Comparison of ENCODE assay signal across 3 fruit fly cellular contexts in the genomic region with DNA sequence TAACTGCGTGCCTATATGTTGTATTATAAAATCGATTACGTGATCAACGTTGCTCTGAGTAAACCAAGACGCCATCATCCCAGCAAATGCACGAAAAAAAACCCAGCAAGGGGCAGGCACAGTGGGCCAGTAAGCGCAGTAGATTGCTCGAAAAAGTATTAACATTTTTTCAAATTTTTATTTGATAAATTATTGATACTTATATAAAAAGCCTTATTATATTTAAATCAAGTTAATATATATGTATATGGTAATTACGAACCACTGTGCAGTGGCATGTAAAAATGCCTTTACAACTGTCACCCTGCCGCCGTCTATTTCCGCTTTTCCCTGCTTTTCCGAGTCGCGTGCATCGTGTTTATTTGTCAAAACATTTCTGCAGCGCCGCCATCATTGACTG.
TF ChIP-seq lines count a peak whose summit lies in the region.

No protein-coding gene starts in this region.

- no peak for TF ChIP-seq CTCF in whole organism, embryonic (GFP tag; optimal IDR thresholded peaks at IDR 0.05; lab: Kevin White, UChicago)

TF ChIP-seq in whole organism, embryonic, 481 proteins besides CTCF, POLR2A, EP300 and RAD21 (continues in another document):
- TF ChIP-seq CG32532 (GFP tag; IDR thresholded peaks at IDR 0.05; lab: Robert Waterston, UW) (peak; percentile 81), Hr39 (optimal IDR thresholded peaks at IDR 0.05; lab: Kevin White, UChicago) (no peak), Asciz (GFP tag; optimal IDR thresholded peaks at IDR 0.05; lab: Kevin White, UChicago) (no peak), CG34422 (GFP tag; IDR thresholded peaks at IDR 0.05; lab: Robert Waterston, UW) (peak; percentile 55; the same call in 1 of the 3 replicates), ap (GFP tag; IDR thresholded peaks at IDR 0.05; lab: Robert Waterston, UW) (peak; percentile 56), B-H1 (GFP tag; IDR thresholded peaks at IDR 0.05; lab: Robert Waterston, UW) (peak; percentile 44; the same call in 1 of the 3 replicates), CG11085 (GFP tag; IDR thresholded peaks at IDR 0.05; lab: Robert Waterston, UW) (peak; percentile 26; the same call in 1 of the 2 replicates), hkb (optimal IDR thresholded peaks at IDR 0.05; lab: Kevin White, UChicago) (no peak), hkb (GFP tag; IDR thresholded peaks at IDR 0.05; lab: Robert Waterston, UW) (peak; percentile 56), CG17802 (tag; optimal IDR thresholded peaks at IDR 0.05; lab: Kevin White, UChicago) (no peak), H2.0 (GFP tag; IDR thresholded peaks at IDR 0.05; lab: Robert Waterston, UW) (peak; percentile 68), otp (GFP tag; IDR thresholded peaks at IDR 0.05; lab: Robert Waterston, UW) (peak; percentile 39; the same call in 1 of the 3 replicates), Mrtf (GFP tag; IDR thresholded peaks at IDR 0.05; lab: Robert Waterston, UW) (peak; percentile 79), prd (optimal IDR thresholded peaks at IDR 0.05; lab: Kevin White, UChicago) (no peak), prd (GFP tag; IDR thresholded peaks at IDR 0.05; lab: Robert Waterston, UW) (peak; percentile 80), CG15269 (tag; optimal IDR thresholded peaks at IDR 0.05; lab: Kevin White, UChicago) (peak; percentile 45), NFAT (GFP tag; IDR thresholded peaks at IDR 0.05; lab: Robert Waterston, UW) (0 out of 2 replicates have a peak, but pooled peaks have one; percentile 37), CG17328 (GFP tag; IDR thresholded peaks at IDR 0.05; lab: Robert Waterston, UW) (peak; percentile 62), CG11456 (GFP tag; IDR thresholded peaks at IDR 0.05; lab: Robert Waterston, UW) (peak; percentile 74; the same call in 2 of the 3 replicates), HmgD (GFP tag; optimal IDR thresholded peaks at IDR 0.05; lab: Kevin White, UChicago) (no peak), CG9797 (GFP tag; optimal IDR thresholded peaks at IDR 0.05; lab: Kevin White, UChicago) (no peak), vvl (GFP tag; IDR thresholded peaks at IDR 0.05; lab: Robert Waterston, UW) (peak; percentile 72), sob (GFP tag; IDR thresholded peaks at IDR 0.05; lab: Robert Waterston, UW) (peak; percentile 56; the same call in 1 of the 2 replicates), pfk (GFP tag; optimal IDR thresholded peaks at IDR 0.05; lab: Kevin White, UChicago) (no peak), Hmr (GFP tag; optimal IDR thresholded peaks at IDR 0.05; lab: Kevin White, UChicago) (peak; percentile 27), CG31224 (GFP tag; IDR thresholded peaks at IDR 0.05; lab: Robert Waterston, UW) (peak; percentile 56), gro (GFP tag; optimal IDR thresholded peaks at IDR 0.05; lab: Kevin White, UChicago) (no peak), kni (GFP tag; optimal IDR thresholded peaks at IDR 0.05; lab: Kevin White, UChicago) (no peak)

TF ChIP-seq in whole organism, prepupa, 60 proteins besides CTCF, POLR2A, EP300 and RAD21:
- TF ChIP-seq net (GFP tag; optimal IDR thresholded peaks at IDR 0.05; lab: Kevin White, UChicago): peak; percentile 15
- TF ChIP-seq Gug (GFP tag; IDR thresholded peaks at IDR 0.05; lab: Robert Waterston, UW): peak; percentile 48; the same call in 1 of the 2 replicates
- TF ChIP-seq CG8119 (GFP tag; IDR thresholded peaks at IDR 0.05; lab: Robert Waterston, UW): peak; percentile 69; the same call in 2 of the 3 replicates
- 0 out of 2 replicates have a peak, but pooled peaks have one; percentile 25 for TF ChIP-seq CG11294 (GFP tag; IDR thresholded peaks at IDR 0.05; lab: Robert Waterston, UW)
- TF ChIP-seq CG6163 (GFP tag; IDR thresholded peaks at IDR 0.05; lab: Robert Waterston, UW): peak; percentile 16; the same call in 1 of the 3 replicates
- TF ChIP-seq eg (GFP tag; IDR thresholded peaks at IDR 0.05; lab: Robert Waterston, UW): peak; percentile 77
- TF ChIP-seq CG15336 (GFP tag; IDR thresholded peaks at IDR 0.05; lab: Robert Waterston, UW): peak; percentile 59; the same call in 1 of the 2 replicates
- TF ChIP-seq Sox15 (GFP tag; optimal IDR thresholded peaks at IDR 0.05; lab: Kevin White, UChicago): no peak
- no peak for TF ChIP-seq Sox14 (GFP tag; optimal IDR thresholded peaks at IDR 0.05; lab: Kevin White, UChicago)
- TF ChIP-seq fkh (GFP tag; optimal IDR thresholded peaks at IDR 0.05; lab: Kevin White, UChicago): no peak

TF ChIP-seq in whole organism, pupa, 21 proteins besides CTCF, POLR2A, EP300 and RAD21:
- TF ChIP-seq CG13204 (GFP tag; optimal IDR thresholded peaks at IDR 0.05; lab: Kevin White, UChicago) (no peak), CG12605 (GFP tag; IDR thresholded peaks at IDR 0.05; lab: Robert Waterston, UW) (peak; percentile 36; the same call in 1 of the 2 replicates), gl (tag; optimal IDR thresholded peaks at IDR 0.05; lab: Kevin White, UChicago) (no peak), CG10348 (GFP tag; IDR thresholded peaks at IDR 0.05; lab: Robert Waterston, UW) (no peak), rn (GFP tag; IDR thresholded peaks at IDR 0.05; lab: Robert Waterston, UW) (0 out of 2 replicates have a peak, but pooled peaks have one; percentile 40), CG14655 (GFP tag; optimal IDR thresholded peaks at IDR 0.05; lab: Kevin White, UChicago) (no peak), CG9948 (tag; optimal IDR thresholded peaks at IDR 0.05; lab: Kevin White, UChicago) (no peak), Snoo (tag; optimal IDR thresholded peaks at IDR 0.05; lab: Kevin White, UChicago) (no peak), fd96Ca (GFP tag; IDR thresholded peaks at IDR 0.05; lab: Robert Waterston, UW) (peak; percentile 71; the same call in 2 of the 3 replicates), EcR (GFP tag; optimal IDR thresholded peaks at IDR 0.05; lab: Kevin White, UChicago) (no peak), Ets98B (GFP tag; IDR thresholded peaks at IDR 0.05; lab: Robert Waterston, UW) (peak; percentile 68), Pif1B (GFP tag; optimal IDR thresholded peaks at IDR 0.05; lab: Kevin White, UChicago) (no peak), D1 (tag; optimal IDR thresholded peaks at IDR 0.05; lab: Kevin White, UChicago) (no peak), CG15710 (tag; optimal IDR thresholded peaks at IDR 0.05; lab: Kevin White, UChicago) (no peak), Pif1A (GFP tag; optimal IDR thresholded peaks at IDR 0.05; lab: Kevin White, UChicago) (no peak), CG8159 (tag; optimal IDR thresholded peaks at IDR 0.05; lab: Kevin White, UChicago) (no peak), CG4496 (GFP tag; IDR thresholded peaks at IDR 0.05; lab: Robert Waterston, UW) (peak; percentile 76), CG34367 (tag; optimal IDR thresholded peaks at IDR 0.05; lab: Kevin White, UChicago) (no peak), CG32121 (GFP tag; IDR thresholded peaks at IDR 0.05; lab: Robert Waterston, UW) (peak; percentile 84), CG17806 (tag; optimal IDR thresholded peaks at IDR 0.05; lab: Kevin White, UChicago) (no peak), CG8301 (tag; optimal IDR thresholded peaks at IDR 0.05; lab: Kevin White, UChicago) (no peak)
TF ChIP-seq in whole organism, pupa: peak in this region for 6.

Comparison
In these comparisons a context has a peak if more than half of its experiments do, and no peak if none do; other contexts are left out.
1. Of the 7 proteins assayed by ChIP-seq in both whole organism, embryonic and whole organism, prepupa: peak only in whole organism, embryonic: CG16779; only in whole organism, prepupa: none; in both: Gug; in neither: 5.